Worm (Caenorhabditis elegans) whole organism, L1 larva: Measurements from ENCODE around the gene sru-7.

Experiments used
- C04F5.9 ChIP-seq: sonication (generic microtip); optimal IDR thresholded peaks from 2 replicates; lab custom pipeline; 2016; ENCODE audit warnings: missing genetic modification characterization, missing compliant biosample characterization
- C16A3.4 ChIP-seq: fragments of 150-350 bp; optimal IDR thresholded peaks from 2 replicates; lab custom pipeline; 2014; ENCODE audit warnings: missing biosample characterization, missing genetic modification characterization
- C34B4.2 ChIP-seq: sonication (generic microtip); optimal IDR thresholded peaks from 2 replicates; lab custom pipeline; 2017; ENCODE audit warnings: mild to moderate bottlenecking, missing genetic modification characterization, missing compliant biosample characterization
- Y116A8C.19 ChIP-seq: sonication (generic microtip); optimal IDR thresholded peaks from 2 replicates; lab custom pipeline; 2016; ENCODE audit warnings: missing compliant biosample characterization, missing genetic modification characterization, borderline replicate concordance
- alr-1 ChIP-seq: fragments of 200-800 bp; sonication (Bioruptor generic); optimal IDR thresholded peaks from 2 replicates; lab custom pipeline; 2018; ENCODE audit warnings: borderline replicate concordance, mild to moderate bottlenecking, missing genetic modification characterization, missing compliant biosample characterization
- aly-2 ChIP-seq: fragments of 150-350 bp; optimal IDR thresholded peaks from 2 replicates; lab custom pipeline; 2014; ENCODE audit warnings: missing biosample characterization, missing genetic modification characterization
- ama-1 ChIP-seq: fragments of 150-350 bp; optimal IDR thresholded peaks from 2 replicates; lab custom pipeline; 2014
- ceh-63 ChIP-seq: fragments of 200-800 bp; sonication (Bioruptor generic); optimal IDR thresholded peaks from 2 replicates; lab custom pipeline; 2018; ENCODE audit warnings: mild to moderate bottlenecking, missing genetic modification characterization, missing compliant biosample characterization
- ceh-8 ChIP-seq: fragments of 200-800 bp; sonication (Bioruptor generic); optimal IDR thresholded peaks from 2 replicates; lab custom pipeline; 2018; ENCODE audit warnings: mild to moderate bottlenecking, missing genetic modification characterization, moderate library complexity, missing compliant biosample characterization
- ceh-88 ChIP-seq: fragments of 200-800 bp; sonication (Bioruptor generic); IDR thresholded peaks from 2 replicates; pipeline ENCODE4 v1.3.6; 2022; ENCODE audit warnings: missing genetic modification characterization, missing compliant biosample characterization
- ceh-90 ChIP-seq: sonication (generic microtip); optimal IDR thresholded peaks from 2 replicates; lab custom pipeline; 2016; ENCODE audit warnings: missing genetic modification characterization, missing compliant biosample characterization
- dsc-1 ChIP-seq: sonication (generic microtip); optimal IDR thresholded peaks from 2 replicates; lab custom pipeline; 2016; ENCODE audit warnings: mild to moderate bottlenecking, missing genetic modification characterization, missing compliant biosample characterization
- efl-3 ChIP-seq: fragments of 200-800 bp; sonication (Bioruptor generic); optimal IDR thresholded peaks from 2 replicates; lab custom pipeline; 2018; ENCODE audit warnings: mild to moderate bottlenecking, missing genetic modification characterization, missing compliant biosample characterization
- ets-5 ChIP-seq: fragments of 200-800 bp; sonication (Bioruptor generic); IDR thresholded peaks from 2 replicates; pipeline ENCODE4 v1.3.6; 2022; ENCODE audit warnings: missing genetic modification characterization, missing compliant biosample characterization
- fkh-10 ChIP-seq: sonication (generic microtip); optimal IDR thresholded peaks from 2 replicates; lab custom pipeline; 2017; ENCODE audit warnings: missing biosample characterization, missing genetic modification reagents, missing genetic modification characterization
- fkh-4 ChIP-seq: sonication (generic microtip); optimal IDR thresholded peaks from 2 replicates; lab custom pipeline; 2016; ENCODE audit warnings: missing compliant biosample characterization, missing genetic modification characterization, borderline replicate concordance
- fkh-8 ChIP-seq: sonication (generic microtip); optimal IDR thresholded peaks from 2 replicates; lab custom pipeline; 2016; ENCODE audit warnings: mild to moderate bottlenecking, missing genetic modification characterization, missing compliant biosample characterization
- grh-1 ChIP-seq: fragments of 200-800 bp; sonication (Bioruptor generic); IDR thresholded peaks from 2 replicates; pipeline ENCODE4 v1.3.6; 2022; ENCODE audit warnings: missing genetic modification reagents, missing genetic modification characterization, missing compliant biosample characterization
- hlh-17 ChIP-seq: fragments of 200-800 bp; sonication (Bioruptor generic); optimal IDR thresholded peaks from 2 replicates; lab custom pipeline; 2018; ENCODE audit warnings: missing genetic modification characterization, mild to moderate bottlenecking, missing compliant biosample characterization, moderate library complexity, borderline replicate concordance
- hlh-4 ChIP-seq: sonication (generic microtip); optimal IDR thresholded peaks from 2 replicates; lab custom pipeline; 2016; ENCODE audit warnings: mild to moderate bottlenecking, missing genetic modification characterization, missing compliant biosample characterization
- hpl-2 ChIP-seq: fragments of 150-350 bp; optimal IDR thresholded peaks from 2 replicates; lab custom pipeline; 2014; ENCODE audit warnings: missing biosample characterization, missing genetic modification reagents, missing genetic modification characterization
- irx-1 ChIP-seq: sonication (generic microtip); optimal IDR thresholded peaks from 2 replicates; lab custom pipeline; 2016; ENCODE audit warnings: missing genetic modification characterization, missing compliant biosample characterization
- isw-1 ChIP-seq: fragments of 200-800 bp; sonication (Bioruptor generic); IDR thresholded peaks from 2 replicates; pipeline ENCODE4 v1.3.6; 2022; ENCODE audit warnings: missing genetic modification characterization, missing compliant biosample characterization
- lin-13 ChIP-seq: fragments of 150-350 bp; optimal IDR thresholded peaks from 2 replicates; lab custom pipeline; 2014; ENCODE audit warnings: missing biosample characterization, missing genetic modification reagents, missing genetic modification characterization
- lin-14 ChIP-seq: fragments of 200-800 bp; sonication (Bioruptor generic); optimal IDR thresholded peaks from 2 replicates; lab custom pipeline; 2018; ENCODE audit warnings: mild to moderate bottlenecking, missing genetic modification characterization, moderate library complexity, missing compliant biosample characterization
- lin-15B ChIP-seq: fragments of 150-350 bp; sonication (generic microtip); optimal IDR thresholded peaks from 3 replicates; lab custom pipeline; 2014; ENCODE audit warnings: missing biosample characterization, missing genetic modification characterization
- lin-35 ChIP-seq, 2 experiments: fragments of 150-350 bp; optimal IDR thresholded peaks; 2 replicates each; lab custom pipeline; 2014; ENCODE audit warnings: missing biosample characterization in 2 of 2, missing genetic modification characterization in 2 of 2, missing genetic modification reagents in 2 of 2
- lin-39 ChIP-seq: fragments of 150-350 bp; optimal IDR thresholded peaks from 2 replicates; lab custom pipeline; 2014; ENCODE audit warnings: missing biosample characterization, missing genetic modification reagents, missing genetic modification characterization
- lir-3 ChIP-seq: sonication (generic microtip); optimal IDR thresholded peaks from 2 replicates; lab custom pipeline; 2016; ENCODE audit warnings: mild to moderate bottlenecking, missing genetic modification characterization, moderate library complexity, missing compliant biosample characterization; ENCODE audit not compliant: poor library complexity
- lsy-2 ChIP-seq, 2 experiments: fragments of 150-350 bp; optimal IDR thresholded peaks; 2 replicates each; lab custom pipeline; 2014; ENCODE audit warnings: missing biosample characterization in 2 of 2, missing genetic modification characterization in 2 of 2
- mab-9 ChIP-seq: fragments of 200-800 bp; sonication (Bioruptor generic); IDR thresholded peaks from 2 replicates; pipeline ENCODE4 v1.3.6; 2022; ENCODE audit warnings: missing genetic modification reagents, missing genetic modification characterization, missing compliant biosample characterization
- mef-2 ChIP-seq: fragments of 150-350 bp; optimal IDR thresholded peaks from 2 replicates; lab custom pipeline; 2014; ENCODE audit warnings: missing biosample characterization, missing genetic modification characterization
- nhr-12 ChIP-seq: sonication (generic microtip); optimal IDR thresholded peaks from 2 replicates; lab custom pipeline; 2017; ENCODE audit warnings: missing biosample characterization, missing genetic modification characterization
- nhr-19 ChIP-seq: fragments of 200-800 bp; sonication (Bioruptor generic); conservative IDR thresholded peaks from 2 replicates; pipeline ENCODE4 v1.3.6; 2022; ENCODE audit warnings: missing genetic modification characterization, missing compliant biosample characterization
- nhr-20 ChIP-seq: sonication (generic microtip); optimal IDR thresholded peaks from 2 replicates; lab custom pipeline; 2016; ENCODE audit warnings: mild to moderate bottlenecking, missing genetic modification characterization, missing compliant biosample characterization
- nhr-237 ChIP-seq: fragments of 150-350 bp; optimal IDR thresholded peaks from 2 replicates; lab custom pipeline; 2014; ENCODE audit warnings: missing biosample characterization, missing genetic modification characterization
- nhr-71 ChIP-seq: sonication (generic microtip); optimal IDR thresholded peaks from 2 replicates; lab custom pipeline; 2016; ENCODE audit warnings: mild to moderate bottlenecking, missing genetic modification characterization, moderate library complexity, missing compliant biosample characterization
- nhr-84 ChIP-seq: sonication (generic microtip); optimal IDR thresholded peaks from 2 replicates; lab custom pipeline; 2017; ENCODE audit warnings: missing biosample characterization, missing genetic modification characterization
- pax-3 ChIP-seq: fragments of 200-800 bp; sonication (Bioruptor generic); optimal IDR thresholded peaks from 2 replicates; lab custom pipeline; 2018; ENCODE audit warnings: mild to moderate bottlenecking, missing genetic modification characterization, moderate library complexity, missing compliant biosample characterization
- pqm-1 ChIP-seq: sonication (generic microtip); optimal IDR thresholded peaks from 3 replicates; lab custom pipeline; 2017; ENCODE audit warnings: missing biosample characterization, missing genetic modification characterization
- rnt-1 ChIP-seq: sonication (generic microtip); optimal IDR thresholded peaks from 2 replicates; lab custom pipeline; 2016; ENCODE audit warnings: mild to moderate bottlenecking, missing genetic modification characterization, moderate library complexity, missing compliant biosample characterization
- snpc-4 ChIP-seq: fragments of 150-350 bp; optimal IDR thresholded peaks from 2 replicates; lab custom pipeline; 2014; ENCODE audit warnings: missing biosample characterization, missing genetic modification characterization
- snu-23 ChIP-seq: sonication (generic microtip); optimal IDR thresholded peaks from 2 replicates; lab custom pipeline; 2016; ENCODE audit warnings: missing genetic modification characterization, missing compliant biosample characterization
- sptf-1 ChIP-seq: fragments of 150-350 bp; optimal IDR thresholded peaks from 2 replicates; lab custom pipeline; 2014; ENCODE audit warnings: missing biosample characterization, missing genetic modification characterization
- sup-37 ChIP-seq: fragments of 200-800 bp; sonication (Bioruptor generic); optimal IDR thresholded peaks from 2 replicates; lab custom pipeline; 2018; ENCODE audit warnings: mild to moderate bottlenecking, missing genetic modification characterization, missing compliant biosample characterization
- tlp-1 ChIP-seq: fragments of 150-350 bp; optimal IDR thresholded peaks from 2 replicates; lab custom pipeline; 2014; ENCODE audit warnings: missing biosample characterization, missing genetic modification characterization
- vab-15 ChIP-seq: sonication (generic microtip); optimal IDR thresholded peaks from 2 replicates; lab custom pipeline; 2017; ENCODE audit warnings: missing genotype, mild to moderate bottlenecking, missing genetic modification characterization, missing compliant biosample characterization
- xbp-1 ChIP-seq: sonication (generic microtip); optimal IDR thresholded peaks from 2 replicates; lab custom pipeline; 2016; ENCODE audit warnings: missing genetic modification characterization, missing compliant biosample characterization
- zag-1 ChIP-seq: fragments of 150-350 bp; optimal IDR thresholded peaks from 2 replicates; lab custom pipeline; 2014; ENCODE audit warnings: missing biosample characterization, missing genetic modification characterization
- zip-4 ChIP-seq: fragments of 200-800 bp; sonication (Bioruptor generic); optimal IDR thresholded peaks from 2 replicates; lab custom pipeline; 2018; ENCODE audit warnings: mild to moderate bottlenecking, missing genetic modification characterization, moderate library complexity, missing compliant biosample characterization
- ztf-11 ChIP-seq, 2 experiments: sonication (generic microtip); optimal IDR thresholded peaks; 2 replicates each; lab custom pipeline; 2016 to 2017; ENCODE audit warnings: missing genetic modification characterization in 2 of 2, missing biosample characterization in 1 of 2, missing compliant biosample characterization in 1 of 2

sru-7 gene

DNA sequence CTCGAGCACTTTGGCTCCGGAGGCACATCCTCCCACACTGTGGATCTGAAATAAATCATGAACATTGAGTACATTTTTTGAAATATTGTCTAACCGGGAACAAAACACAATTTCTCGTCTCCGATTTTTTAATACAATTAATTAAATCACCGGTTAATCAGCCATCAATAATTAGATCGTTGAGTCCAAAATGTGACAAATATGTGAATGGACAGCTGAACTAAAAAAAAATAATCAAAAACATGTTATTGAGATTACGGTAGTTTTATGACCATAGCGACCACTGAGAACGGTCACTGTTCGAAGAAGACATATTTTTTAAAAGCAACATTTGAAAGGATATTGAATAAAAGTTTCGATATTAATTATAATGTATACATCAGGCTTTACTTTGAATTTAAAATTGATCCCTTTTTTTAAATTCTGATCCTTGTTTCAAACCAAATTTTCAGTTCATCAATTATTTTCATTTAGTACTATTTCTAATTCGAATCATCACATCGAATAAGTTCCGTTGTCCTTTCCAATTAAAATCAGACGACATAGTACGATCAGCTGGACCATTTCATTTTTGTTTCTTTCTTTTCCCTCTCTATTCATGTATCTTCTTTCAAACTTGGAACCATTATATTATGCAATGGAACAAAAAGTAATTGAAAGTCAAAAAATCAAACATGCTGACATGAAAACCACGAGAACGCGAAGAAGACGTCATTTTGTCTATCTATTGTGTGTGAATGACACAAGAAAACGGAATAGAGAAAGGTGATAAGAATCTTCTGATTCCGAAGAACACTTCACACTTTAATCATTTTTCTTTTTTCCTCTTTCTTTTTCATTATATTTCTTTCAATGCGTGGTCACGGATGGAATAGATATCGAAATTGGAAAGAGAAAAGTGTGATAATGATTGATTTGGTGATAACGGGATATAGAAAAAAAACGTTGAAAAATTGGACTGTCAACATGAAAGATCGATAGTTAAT, 38.0 kb downstream of the sru-7 start (continued):
- no peak for TF ChIP-seq lin-15B (tag; lab: Kevin White, UChicago)
- peak; percentile 77 for TF ChIP-seq nhr-71
- no peak for TF ChIP-seq aly-2 (tag; lab: Kevin White, UChicago)
- no peak for TF ChIP-seq ceh-90 (tag; lab: Kevin White, UChicago)
- no peak for TF ChIP-seq sup-37
- peak; percentile 54 for TF ChIP-seq snu-23 (GFP tag; lab: Kevin White, UChicago)
- peak; percentile 28 for TF ChIP-seq ama-1 (lab: Kevin White, UChicago)
- TF ChIP-seq ceh-8 (GFP tag; lab: Kevin White, UChicago) = no peak
- no peak for TF ChIP-seq fkh-8 (tag; lab: Kevin White, UChicago)
- TF ChIP-seq ceh-88 = peak; percentile 30; the same call in 1 of the 2 replicates
- peak in 1 of 2 experiments; percentile 71 for TF ChIP-seq lin-35 (GFP tag; optimal IDR thresholded peaks at IDR 0.05; lab: Kevin White, UChicago)
- TF ChIP-seq isw-1 = no peak
- no peak for TF ChIP-seq efl-3 (GFP tag; lab: Kevin White, UChicago)
- TF ChIP-seq nhr-237 (tag; lab: Kevin White, UChicago) = no peak
- TF ChIP-seq nhr-19 (GFP tag; lab: Robert Waterston, UW) = peak; percentile 51
- TF ChIP-seq nhr-12 = no peak
- no peak for TF ChIP-seq ets-5 (GFP tag; lab: Robert Waterston, UW)
- no peak for TF ChIP-seq dsc-1 (tag; lab: Kevin White, UChicago)
- TF ChIP-seq snpc-4 (tag; lab: Kevin White, UChicago) = no peak
- no peak for TF ChIP-seq hlh-17 (GFP tag; lab: Kevin White, UChicago)
- TF ChIP-seq zip-4 = no peak
- TF ChIP-seq C04F5.9 (tag; lab: Kevin White, UChicago) = no peak
- TF ChIP-seq xbp-1 (tag; lab: Kevin White, UChicago) = peak; percentile 33
- TF ChIP-seq pax-3 (tag; lab: Kevin White, UChicago) = no peak
- TF ChIP-seq ztf-11 (tag; optimal IDR thresholded peaks at IDR 0.05; lab: Kevin White, UChicago) = no peak
- TF ChIP-seq zag-1 (tag; lab: Kevin White, UChicago) = no peak
- TF ChIP-seq grh-1 (GFP tag; lab: Robert Waterston, UW) = no peak
- TF ChIP-seq C34B4.2 (tag; lab: Kevin White, UChicago) = no peak
- peak; percentile 87 for TF ChIP-seq nhr-20
- peak; percentile 27 to 54 for TF ChIP-seq lsy-2 (tag; optimal IDR thresholded peaks at IDR 0.05; lab: Kevin White, UChicago)
- peak; percentile 51 for TF ChIP-seq lin-13 (GFP tag; lab: Kevin White, UChicago)
- TF ChIP-seq fkh-4 (tag; lab: Kevin White, UChicago) = no peak
- no peak for TF ChIP-seq vab-15 (tag; lab: Kevin White, UChicago)
- TF ChIP-seq hlh-4 (tag; lab: Kevin White, UChicago) = no peak
- peak; percentile 61 for TF ChIP-seq tlp-1 (tag; lab: Kevin White, UChicago)
- no peak for TF ChIP-seq lin-39
- no peak for TF ChIP-seq hpl-2 (GFP tag; lab: Kevin White, UChicago)
- TF ChIP-seq nhr-84 (tag; lab: Kevin White, UChicago) = no peak
- no peak for TF ChIP-seq mef-2 (tag; lab: Kevin White, UChicago)
- no peak for TF ChIP-seq irx-1 (tag; lab: Kevin White, UChicago)
- TF ChIP-seq alr-1 (tag; lab: Kevin White, UChicago) = no peak
- no peak for TF ChIP-seq sptf-1 (tag; lab: Kevin White, UChicago)
- peak; percentile 81 for TF ChIP-seq lin-14 (GFP tag; lab: Kevin White, UChicago)
- TF ChIP-seq mab-9 = no peak
- no peak for TF ChIP-seq rnt-1 (tag; lab: Kevin White, UChicago)
- peak; percentile 25 for TF ChIP-seq C16A3.4 (tag; lab: Kevin White, UChicago)
- TF ChIP-seq Y116A8C.19 (tag; lab: Kevin White, UChicago) = no peak
- no peak for TF ChIP-seq ceh-63 (GFP tag; lab: Kevin White, UChicago)
- TF ChIP-seq fkh-10 (GFP tag; lab: Kevin White, UChicago) = no peak
- peak; percentile 60 for TF ChIP-seq pqm-1 (tag; lab: Kevin White, UChicago)
- TF ChIP-seq lir-3 (tag; lab: Kevin White, UChicago) = no peak
